Worm (Caenorhabditis elegans) whole organism, L3 larva: Measurements from ENCODE around the gene F19B2.7.

Experiments used
- egl-27 ChIP-seq: sonication (generic microtip); optimal IDR thresholded peaks from 4 replicates; lab custom pipeline; 2017; ENCODE audit warnings: missing biosample characterization, missing genetic modification reagents, missing genetic modification characterization
- fos-1 ChIP-seq: fragments of 150-350 bp; optimal IDR thresholded peaks from 2 replicates; lab custom pipeline; 2014; ENCODE audit warnings: missing biosample characterization, missing genetic modification characterization
- snpc-4 ChIP-seq: fragments of 150-350 bp; optimal IDR thresholded peaks from 2 replicates; lab custom pipeline; 2014; ENCODE audit warnings: missing biosample characterization, missing genetic modification characterization
- unc-62 ChIP-seq: fragments of 150-350 bp; sonication (generic microtip); optimal IDR thresholded peaks from 4 replicates; lab custom pipeline; 2014; ENCODE audit warnings: missing biosample characterization, missing genetic modification reagents, missing genetic modification characterization

DNA sequence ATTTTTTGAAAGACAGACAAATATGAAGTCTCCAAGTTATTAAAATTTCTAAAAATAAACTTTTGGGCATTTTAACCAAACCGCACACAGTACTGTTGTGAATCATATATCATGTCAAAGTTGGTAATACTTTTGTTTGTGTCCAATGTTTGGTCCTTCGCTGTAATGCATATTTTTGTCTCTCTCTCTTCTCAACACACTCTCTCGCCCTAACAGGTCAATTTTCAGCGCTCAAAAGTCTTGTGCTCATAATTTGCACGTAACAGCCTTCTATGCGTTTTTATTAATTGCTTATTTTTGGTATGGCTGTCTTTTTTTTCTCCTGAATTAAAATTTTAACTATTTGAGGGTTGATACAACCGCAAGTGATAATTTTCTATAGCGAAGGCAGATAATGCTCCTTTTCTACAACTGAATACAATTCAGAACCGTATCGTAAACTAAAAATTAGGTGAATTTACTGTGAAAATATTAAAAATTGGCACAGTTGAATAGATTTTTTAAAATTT, 10.3 kb downstream of the F19B2.7 start:
- TF ChIP-seq fos-1 (tag; lab: Kevin White, UChicago) (no peak), snpc-4 (tag; lab: Kevin White, UChicago) (no peak), unc-62 (GFP tag; lab: Kevin White, UChicago) (no peak), egl-27 (tag; lab: Kevin White, UChicago) (no peak)
